Worm (Caenorhabditis elegans): ENCODE measurements around the gene C14F11.7.

The C14F11.7 gene

DNA sequence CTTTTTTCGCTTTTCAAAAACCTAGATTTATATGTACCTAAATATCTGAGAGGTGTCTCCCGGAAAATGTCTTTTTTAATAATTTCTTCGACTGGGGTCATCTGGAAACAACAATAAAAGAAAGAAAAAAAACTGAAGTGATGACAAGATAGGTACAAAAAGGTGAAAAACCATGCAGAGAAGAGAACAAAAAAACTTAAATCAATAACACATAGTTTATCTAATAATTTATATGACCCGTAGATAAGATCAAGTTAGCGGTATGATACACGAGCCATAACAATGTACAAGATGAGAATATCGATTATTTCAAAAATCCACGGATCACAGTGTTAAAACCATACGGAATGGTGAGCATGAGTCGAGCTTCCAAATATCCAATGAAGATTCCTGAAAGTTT, 2.1 kb downstream of the C14F11.7 start, which contains the start of gene mtp-18:
Gene mtp-18 (minus strand): TSS at position 101 of the 400 bp plus-strand sequence.
- TF ChIP-seq T22C8.4 (GFP tag; IDR thresholded peaks at IDR 0.05) = no peak
- TF ChIP-seq ztf-29 (GFP tag; IDR thresholded peaks at IDR 0.05) = no peak
- TF ChIP-seq klf-2 (GFP tag; conservative IDR thresholded peaks at IDR 0.05) = no peak
- no peak for TF ChIP-seq med-1 (GFP tag; optimal IDR thresholded peaks at IDR 0.05; ENCODE audit: insufficient read depth)
- TF ChIP-seq ref-1 (GFP tag; conservative IDR thresholded peaks at IDR 0.05) = no peak
- no peak for TF ChIP-seq ztf-23 (GFP tag; IDR thresholded peaks at IDR 0.05)
- TF ChIP-seq cog-1 (tag; optimal IDR thresholded peaks at IDR 0.05) = no peak
- no peak for TF ChIP-seq flt-1 (GFP tag; IDR thresholded peaks at IDR 0.05)
- no peak for TF ChIP-seq tab-1 (GFP tag; IDR thresholded peaks at IDR 0.05)

DNA sequence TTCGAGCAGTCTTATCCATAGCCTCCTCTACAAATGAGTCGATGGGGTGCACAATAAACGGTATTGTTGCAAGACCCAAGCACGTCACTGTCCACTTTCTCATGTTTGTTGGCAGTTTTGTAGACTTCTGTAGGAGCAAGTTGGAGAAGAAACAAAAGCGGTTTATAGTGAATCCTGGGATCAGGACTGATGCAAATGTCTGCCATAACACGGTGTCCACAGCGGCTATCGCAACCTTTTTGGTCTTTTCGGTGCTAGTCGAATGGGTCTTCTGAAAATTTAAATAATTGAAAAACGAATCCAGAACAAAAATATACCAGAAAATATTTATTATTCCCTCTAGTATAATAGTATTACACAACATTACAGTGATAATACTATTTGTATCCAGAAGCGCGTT, 3.0 kb downstream of the C14F11.7 start:
- TF ChIP-seq ztf-29 (GFP tag; IDR thresholded peaks at IDR 0.05) = no peak
- TF ChIP-seq flt-1 (GFP tag; IDR thresholded peaks at IDR 0.05) = no peak
- TF ChIP-seq tab-1 (GFP tag; IDR thresholded peaks at IDR 0.05) = no peak
- no peak for TF ChIP-seq ref-1 (GFP tag; conservative IDR thresholded peaks at IDR 0.05)
- no peak for TF ChIP-seq ztf-23 (GFP tag; IDR thresholded peaks at IDR 0.05)
- TF ChIP-seq cog-1 (tag; optimal IDR thresholded peaks at IDR 0.05) = no peak
- no peak for TF ChIP-seq med-1 (GFP tag; optimal IDR thresholded peaks at IDR 0.05; ENCODE audit: insufficient read depth)
- no peak for TF ChIP-seq klf-2 (GFP tag; conservative IDR thresholded peaks at IDR 0.05)
- TF ChIP-seq T22C8.4 (GFP tag; IDR thresholded peaks at IDR 0.05) = no peak

DNA sequence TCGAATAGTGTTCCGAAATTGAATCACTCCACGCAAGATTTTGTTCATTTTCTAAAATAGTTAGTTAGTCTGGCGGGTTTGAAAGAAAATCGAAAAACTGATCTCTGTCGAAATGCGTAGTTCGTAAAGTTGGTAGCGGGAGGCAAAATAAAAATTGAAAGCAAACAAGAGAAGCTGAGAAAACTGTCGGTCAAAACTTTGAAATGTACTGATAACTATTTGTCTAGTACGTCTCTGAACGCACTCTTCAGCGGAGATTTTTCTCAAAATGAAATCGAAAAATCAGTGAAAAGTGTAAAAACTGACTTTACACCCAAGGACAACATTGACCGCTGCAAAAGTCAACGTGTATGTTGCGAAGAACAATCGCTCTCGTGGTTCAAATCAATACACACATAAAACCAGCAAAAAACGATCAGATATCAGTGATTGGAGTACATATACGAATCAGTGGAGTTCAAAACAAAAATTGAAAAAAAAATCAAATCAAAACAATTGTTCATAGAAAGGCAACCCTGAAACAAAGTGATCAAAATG, 3.6 kb downstream of the C14F11.7 start, which contains the start of gene bca-1:
Gene bca-1 (minus strand): TSS at position 51 of the 537 bp plus-strand sequence.
- TF ChIP-seq ztf-23 (GFP tag; IDR thresholded peaks at IDR 0.05) = no peak
- TF ChIP-seq ztf-29 (GFP tag; IDR thresholded peaks at IDR 0.05) = no peak
- no peak for TF ChIP-seq med-1 (GFP tag; optimal IDR thresholded peaks at IDR 0.05; ENCODE audit: insufficient read depth)
- TF ChIP-seq klf-2 (GFP tag; conservative IDR thresholded peaks at IDR 0.05) = no peak
- TF ChIP-seq flt-1 (GFP tag; IDR thresholded peaks at IDR 0.05) = no peak
- no peak for TF ChIP-seq cog-1 (tag; optimal IDR thresholded peaks at IDR 0.05)
- TF ChIP-seq ref-1 (GFP tag; conservative IDR thresholded peaks at IDR 0.05) = no peak
- no peak for TF ChIP-seq T22C8.4 (GFP tag; IDR thresholded peaks at IDR 0.05)
- TF ChIP-seq tab-1 (GFP tag; IDR thresholded peaks at IDR 0.05) = no peak

DNA sequence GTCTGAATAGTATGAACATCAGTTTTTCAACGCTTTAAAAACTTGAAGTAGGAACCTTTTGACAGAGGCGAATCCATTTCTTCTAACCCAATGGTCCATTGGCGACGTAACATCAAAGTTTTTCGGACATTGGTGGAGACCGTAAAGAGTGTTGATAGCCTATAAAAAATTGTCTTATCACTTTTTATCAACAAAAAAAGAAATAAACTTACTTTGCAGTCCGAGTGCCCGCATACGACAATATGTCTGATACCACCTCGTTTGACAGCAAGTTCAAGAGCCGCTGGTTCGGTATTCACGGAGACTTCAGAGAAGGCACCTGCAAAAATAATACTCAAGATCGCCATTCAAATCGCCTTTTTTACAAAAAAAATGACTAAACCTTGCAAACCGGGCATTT, 5.0 kb downstream of the C14F11.7 start:
- no peak for TF ChIP-seq cog-1 (tag; optimal IDR thresholded peaks at IDR 0.05)
- no peak for TF ChIP-seq klf-2 (GFP tag; conservative IDR thresholded peaks at IDR 0.05)
- TF ChIP-seq ztf-23 (GFP tag; IDR thresholded peaks at IDR 0.05) = no peak
- TF ChIP-seq ztf-29 (GFP tag; IDR thresholded peaks at IDR 0.05) = no peak
- no peak for TF ChIP-seq tab-1 (GFP tag; IDR thresholded peaks at IDR 0.05)
- no peak for TF ChIP-seq flt-1 (GFP tag; IDR thresholded peaks at IDR 0.05)
- TF ChIP-seq med-1 (GFP tag; optimal IDR thresholded peaks at IDR 0.05; ENCODE audit: insufficient read depth) = no peak
- TF ChIP-seq T22C8.4 (GFP tag; IDR thresholded peaks at IDR 0.05) = no peak
- no peak for TF ChIP-seq ref-1 (GFP tag; conservative IDR thresholded peaks at IDR 0.05)

DNA sequence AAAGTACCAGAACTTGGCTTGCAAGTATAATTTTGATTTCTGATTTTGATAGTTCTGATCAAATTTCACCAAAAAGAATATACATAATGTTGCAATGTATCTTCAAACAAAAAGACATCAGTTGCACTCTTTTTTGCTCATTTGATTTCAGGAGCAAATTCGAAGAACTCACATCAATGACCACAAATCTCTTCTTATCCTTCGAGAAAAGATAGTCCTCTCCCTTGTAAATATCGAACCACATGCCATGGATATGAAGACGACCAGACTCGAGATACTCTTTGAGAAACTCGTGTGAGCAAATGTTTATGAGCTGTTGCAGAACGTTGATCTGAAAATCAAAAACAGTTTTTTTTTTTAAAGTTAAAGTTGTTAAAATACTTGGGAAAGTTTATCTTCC, 5.6 kb downstream of the C14F11.7 start:
- TF ChIP-seq ref-1 (GFP tag; conservative IDR thresholded peaks at IDR 0.05) = no peak
- no peak for TF ChIP-seq klf-2 (GFP tag; conservative IDR thresholded peaks at IDR 0.05)
- TF ChIP-seq ztf-29 (GFP tag; IDR thresholded peaks at IDR 0.05) = no peak
- no peak for TF ChIP-seq cog-1 (tag; optimal IDR thresholded peaks at IDR 0.05)
- no peak for TF ChIP-seq ztf-23 (GFP tag; IDR thresholded peaks at IDR 0.05)
- no peak for TF ChIP-seq med-1 (GFP tag; optimal IDR thresholded peaks at IDR 0.05; ENCODE audit: insufficient read depth)
- no peak for TF ChIP-seq flt-1 (GFP tag; IDR thresholded peaks at IDR 0.05)
- TF ChIP-seq T22C8.4 (GFP tag; IDR thresholded peaks at IDR 0.05) = no peak
- no peak for TF ChIP-seq tab-1 (GFP tag; IDR thresholded peaks at IDR 0.05)

DNA sequence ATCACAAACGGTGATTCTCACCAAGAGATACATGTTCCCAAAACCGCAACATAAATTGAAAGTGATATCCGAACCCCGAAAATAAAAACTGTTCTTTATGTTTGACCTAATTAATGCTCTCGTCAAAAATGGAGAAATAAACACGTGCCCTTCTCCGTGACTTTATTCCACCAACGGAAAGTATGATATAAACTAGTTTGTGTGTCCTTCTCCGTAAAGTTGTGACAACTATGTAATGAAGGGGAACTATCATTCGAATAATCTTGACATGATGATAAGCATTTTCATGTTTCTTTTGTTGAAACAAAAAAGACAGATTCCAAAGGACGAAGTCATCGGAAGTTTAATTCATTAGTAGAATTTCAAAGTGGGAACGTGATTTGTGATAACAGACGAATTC, 6.8 kb downstream of the C14F11.7 start:
- TF ChIP-seq ztf-23 (GFP tag; IDR thresholded peaks at IDR 0.05) (no peak), klf-2 (GFP tag; conservative IDR thresholded peaks at IDR 0.05) (no peak), tab-1 (GFP tag; IDR thresholded peaks at IDR 0.05) (no peak), T22C8.4 (GFP tag; IDR thresholded peaks at IDR 0.05) (no peak), flt-1 (GFP tag; IDR thresholded peaks at IDR 0.05) (no peak), ztf-29 (GFP tag; IDR thresholded peaks at IDR 0.05) (no peak), cog-1 (tag; optimal IDR thresholded peaks at IDR 0.05) (no peak), ref-1 (GFP tag; conservative IDR thresholded peaks at IDR 0.05) (no peak), med-1 (GFP tag; optimal IDR thresholded peaks at IDR 0.05; ENCODE audit: insufficient read depth) (no peak)

DNA sequence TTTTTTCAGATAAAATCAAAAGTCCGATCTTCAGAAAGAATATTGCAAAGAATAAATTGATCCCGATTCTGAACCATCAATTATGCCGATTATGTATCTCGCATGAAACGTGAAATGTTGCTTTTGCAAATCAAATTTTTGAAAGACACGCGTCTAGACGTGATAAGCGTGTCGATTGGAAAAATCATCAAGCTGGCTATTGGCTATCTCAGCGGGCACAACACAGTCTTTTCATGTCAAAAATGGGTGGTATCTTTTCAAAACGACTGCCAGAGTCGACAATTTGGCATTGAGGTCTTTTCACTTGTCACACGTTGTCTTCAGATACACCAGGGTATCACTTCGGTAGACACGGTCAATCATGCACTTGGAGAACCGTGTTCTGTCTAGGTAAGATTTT, 11.7 kb downstream of the C14F11.7 start, which contains the start of gene daf-9:
Gene daf-9 (plus strand): TSS at position 301 of the 400 bp plus-strand sequence.
- TF ChIP-seq ref-1 (GFP tag; conservative IDR thresholded peaks at IDR 0.05) (no peak), tab-1 (GFP tag; IDR thresholded peaks at IDR 0.05) (no peak), ztf-23 (GFP tag; IDR thresholded peaks at IDR 0.05) (no peak), ztf-29 (GFP tag; IDR thresholded peaks at IDR 0.05) (no peak), cog-1 (tag; optimal IDR thresholded peaks at IDR 0.05) (no peak), T22C8.4 (GFP tag; IDR thresholded peaks at IDR 0.05) (no peak), med-1 (GFP tag; optimal IDR thresholded peaks at IDR 0.05; ENCODE audit: insufficient read depth) (no peak), klf-2 (GFP tag; conservative IDR thresholded peaks at IDR 0.05) (no peak), flt-1 (GFP tag; IDR thresholded peaks at IDR 0.05) (no peak)

DNA sequence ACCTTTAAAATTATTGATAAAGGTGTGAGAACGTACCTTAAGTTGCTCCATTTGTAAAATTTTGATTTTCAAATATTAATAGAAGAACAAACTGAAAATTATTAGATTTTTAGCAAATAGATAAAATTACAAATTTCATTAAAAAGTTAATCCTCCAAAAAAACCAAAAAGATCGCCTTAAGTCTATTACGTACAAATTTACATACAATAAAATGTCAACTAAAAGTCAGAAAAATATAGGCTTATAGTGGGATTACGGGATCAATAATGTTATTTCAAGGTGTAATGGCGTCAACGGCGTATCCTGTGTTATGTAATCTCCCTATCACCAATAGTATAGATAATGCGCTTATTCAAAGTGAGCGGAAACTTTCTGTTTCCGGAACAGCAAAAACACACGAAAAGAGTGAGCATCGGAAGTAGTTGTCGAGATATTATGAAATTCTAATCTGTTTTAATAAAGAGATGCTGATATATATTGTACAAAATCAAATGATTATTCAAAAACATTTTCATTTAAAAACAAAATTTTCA, 14.1 kb downstream of the C14F11.7 start, which contains the start of gene ceh-54:
Gene ceh-54 (minus strand): TSS at position 51 of the 534 bp plus-strand sequence.
- TF ChIP-seq cog-1 (tag; optimal IDR thresholded peaks at IDR 0.05) (no peak), klf-2 (GFP tag; conservative IDR thresholded peaks at IDR 0.05) (no peak), tab-1 (GFP tag; IDR thresholded peaks at IDR 0.05) (no peak), T22C8.4 (GFP tag; IDR thresholded peaks at IDR 0.05) (no peak), ref-1 (GFP tag; conservative IDR thresholded peaks at IDR 0.05) (no peak), flt-1 (GFP tag; IDR thresholded peaks at IDR 0.05) (no peak), ztf-23 (GFP tag; IDR thresholded peaks at IDR 0.05) (no peak), ztf-29 (GFP tag; IDR thresholded peaks at IDR 0.05) (no peak), med-1 (GFP tag; optimal IDR thresholded peaks at IDR 0.05; ENCODE audit: insufficient read depth) (no peak)

DNA sequence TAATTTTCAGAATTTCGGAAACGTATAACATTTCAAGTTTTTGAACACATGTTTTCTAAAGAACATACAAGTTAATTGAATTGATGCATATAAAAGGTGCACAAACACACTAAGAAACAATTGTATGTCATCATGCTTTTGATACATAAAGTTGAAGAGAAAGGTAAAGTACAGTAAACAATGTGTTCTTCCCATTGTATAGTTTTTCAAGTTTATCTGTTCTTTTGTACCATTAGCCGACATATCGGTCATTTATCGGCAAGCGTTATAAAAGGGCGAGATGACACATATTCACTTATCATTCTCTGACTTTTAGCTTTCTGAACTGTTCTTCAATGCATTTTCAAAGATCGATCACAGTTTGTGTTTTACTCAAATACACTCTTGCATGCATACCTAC, 18.4 kb downstream of the C14F11.7 start, which contains the start of gene T13C5.9:
Gene T13C5.9 (plus strand): TSS at position 301 of the 400 bp plus-strand sequence.
- TF ChIP-seq cog-1 (tag; optimal IDR thresholded peaks at IDR 0.05) (no peak), ref-1 (GFP tag; conservative IDR thresholded peaks at IDR 0.05) (no peak)

All from whole organism, midembryonic.